Worm (Caenorhabditis elegans) whole organism, young adult: Measurements from ENCODE around the gene R105.5.

Experiments used
- F10E7.11 ChIP-seq: sonication (generic microtip); optimal IDR thresholded peaks from 2 replicates; lab custom pipeline; 2017; ENCODE audit warnings: mild to moderate bottlenecking, missing genetic modification characterization, moderate library complexity, missing compliant biosample characterization
- F52B5.7 ChIP-seq: sonication (generic microtip); optimal IDR thresholded peaks from 2 replicates; lab custom pipeline; 2016; ENCODE audit warnings: mild to moderate bottlenecking, missing genetic modification characterization, missing compliant biosample characterization
- F57A8.1 ChIP-seq: fragments of 200-800 bp; sonication (Bioruptor generic); optimal IDR thresholded peaks from 2 replicates; lab custom pipeline; 2018; ENCODE audit warnings: mild to moderate bottlenecking, missing genetic modification characterization, moderate library complexity, missing compliant biosample characterization
- aptf-2 ChIP-seq: fragments of 200-800 bp; sonication (Bioruptor generic); conservative IDR thresholded peaks from 2 replicates; pipeline ENCODE4 v1.3.6; 2022; ENCODE audit warnings: missing genetic modification reagents, missing genetic modification characterization, missing compliant biosample characterization
- cebp-2 ChIP-seq: fragments of 200-800 bp; sonication (Bioruptor generic); IDR thresholded peaks from 2 replicates; pipeline ENCODE4 v1.3.6; 2022; ENCODE audit warnings: missing genetic modification characterization, missing compliant biosample characterization
- dpl-1 ChIP-seq: fragments of 150-350 bp; optimal IDR thresholded peaks from 2 replicates; lab custom pipeline; 2014; ENCODE audit warnings: missing biosample characterization, missing genetic modification reagents, missing genetic modification characterization
- ekl-4 ChIP-seq: fragments of 200-800 bp; sonication (Bioruptor generic); IDR thresholded peaks from 2 replicates; pipeline ENCODE4 v1.3.6; 2022; ENCODE audit warnings: missing genetic modification reagents, missing genetic modification characterization, missing compliant biosample characterization
- gei-17 ChIP-seq: fragments of 200-800 bp; sonication (Bioruptor generic); optimal IDR thresholded peaks from 2 replicates; lab custom pipeline; 2018; ENCODE audit warnings: mild to moderate bottlenecking, missing genetic modification characterization, missing compliant biosample characterization
- lin-35 ChIP-seq, 3 experiments: fragments of 150-350 bp in 2 of 3; sonication (generic microtip) in 1 of 3; optimal IDR thresholded peaks; 2 replicates each; lab custom pipeline; 2014 to 2018; ENCODE audit warnings: missing biosample characterization in 3 of 3, missing genetic modification characterization in 3 of 3, missing genetic modification reagents in 3 of 3
- nhr-27 ChIP-seq: fragments of 200-800 bp; sonication (Bioruptor generic); optimal IDR thresholded peaks from 2 replicates; lab custom pipeline; 2018; ENCODE audit warnings: mild to moderate bottlenecking, missing genetic modification characterization, moderate library complexity, missing compliant biosample characterization
- unc-130 ChIP-seq: sonication (generic microtip); optimal IDR thresholded peaks from 2 replicates; lab custom pipeline; 2016; ENCODE audit warnings: missing genetic modification reagents, missing genetic modification characterization, missing compliant biosample characterization
- unc-62 ChIP-seq: fragments of 150-350 bp; optimal IDR thresholded peaks from 2 replicates; lab custom pipeline; 2014; ENCODE audit warnings: missing biosample characterization, missing genetic modification reagents, missing genetic modification characterization
- ztf-22 ChIP-seq: fragments of 200-800 bp; sonication (Bioruptor generic); optimal IDR thresholded peaks from 2 replicates; lab custom pipeline; 2018; ENCODE audit warnings: mild to moderate bottlenecking, missing genetic modification characterization, moderate library complexity, missing compliant biosample characterization

DNA sequence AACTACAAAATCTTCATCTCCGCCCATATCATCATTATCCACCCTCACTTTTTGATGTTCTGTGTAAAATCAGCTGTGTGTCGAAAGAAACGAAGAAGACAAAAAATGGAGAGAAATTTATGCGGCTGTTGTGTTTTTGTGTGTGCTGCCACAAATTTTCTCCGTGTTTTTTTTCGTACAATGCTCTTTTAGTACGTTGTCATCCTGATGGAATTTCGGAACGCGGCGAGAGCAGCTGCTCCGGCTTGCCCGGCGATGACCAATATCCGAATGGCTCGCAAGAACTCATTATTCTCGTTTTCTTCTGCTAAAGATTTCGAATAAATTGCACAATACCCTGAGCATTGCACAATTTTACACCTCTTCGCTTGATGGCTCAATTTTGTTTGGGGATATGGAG is 3.3 kb downstream of the R105.5 start:
- no peak for TF ChIP-seq dpl-1 (GFP tag; lab: Kevin White, UChicago)
- no peak for TF ChIP-seq F52B5.7 (tag; lab: Kevin White, UChicago)
- no peak for TF ChIP-seq F57A8.1 (GFP tag; lab: Kevin White, UChicago)
- no peak for TF ChIP-seq unc-62 (GFP tag; lab: Kevin White, UChicago)
- TF ChIP-seq aptf-2 (GFP tag; lab: Robert Waterston, UW), result no peak
- TF ChIP-seq unc-130 (GFP tag; lab: Kevin White, UChicago), result no peak
- no peak for TF ChIP-seq cebp-2 (GFP tag; lab: Robert Waterston, UW)
- no peak for TF ChIP-seq F10E7.11 (tag; lab: Kevin White, UChicago)
- TF ChIP-seq nhr-27 (tag; lab: Kevin White, UChicago), result no peak
- no peak for TF ChIP-seq ztf-22 (GFP tag; lab: Kevin White, UChicago)
- no peak for TF ChIP-seq lin-35 (GFP tag; optimal IDR thresholded peaks at IDR 0.05; lab: Kevin White, UChicago)
- TF ChIP-seq ekl-4 (GFP tag; lab: Robert Waterston, UW), result no peak
- TF ChIP-seq gei-17 (GFP tag; lab: Kevin White, UChicago), result no peak
